Worm (Caenorhabditis elegans) whole organism, L1 larva: Measurements from ENCODE around the gene viro-2.

Experiments used
- ceh-63 ChIP-seq: fragments of 200-800 bp; sonication (Bioruptor generic); optimal IDR thresholded peaks from 2 replicates; lab custom pipeline; 2018; ENCODE audit warnings: mild to moderate bottlenecking, missing genetic modification characterization, missing compliant biosample characterization
- elt-2 ChIP-seq: sonication (generic microtip); optimal IDR thresholded peaks from 2 replicates; lab custom pipeline; 2016; ENCODE audit warnings: missing genetic modification characterization, mild to moderate bottlenecking, inconsistent platforms, missing compliant biosample characterization, missing genetic modification reagents
- ets-5 ChIP-seq: fragments of 200-800 bp; sonication (Bioruptor generic); IDR thresholded peaks from 2 replicates; pipeline ENCODE4 v1.3.6; 2022; ENCODE audit warnings: missing genetic modification characterization, missing compliant biosample characterization
- lsy-2 ChIP-seq, 2 experiments: fragments of 150-350 bp; optimal IDR thresholded peaks; 2 replicates each; lab custom pipeline; 2014; ENCODE audit warnings: missing biosample characterization in 2 of 2, missing genetic modification characterization in 2 of 2
- snpc-4 ChIP-seq: fragments of 150-350 bp; optimal IDR thresholded peaks from 2 replicates; lab custom pipeline; 2014; ENCODE audit warnings: missing biosample characterization, missing genetic modification characterization
- snu-23 ChIP-seq: sonication (generic microtip); optimal IDR thresholded peaks from 2 replicates; lab custom pipeline; 2016; ENCODE audit warnings: missing genetic modification characterization, missing compliant biosample characterization
- ztf-4 ChIP-seq: fragments of 150-350 bp; optimal IDR thresholded peaks from 2 replicates; lab custom pipeline; 2014; ENCODE audit warnings: missing biosample characterization, missing genetic modification characterization

ce11 chrIII:7103940-7104440, 24.7 kb upstream of the viro-2 start, which contains the start of gene cpg-2:
- TF ChIP-seq snpc-4 (tag; lab: Kevin White, UChicago) (no peak), lsy-2 (tag; optimal IDR thresholded peaks at IDR 0.05; lab: Kevin White, UChicago) (no peak), ets-5 (GFP tag; lab: Robert Waterston, UW) (no peak), ztf-4 (tag; lab: Kevin White, UChicago) (no peak), snu-23 (GFP tag; lab: Kevin White, UChicago) (no peak), ceh-63 (GFP tag; lab: Kevin White, UChicago) (no peak), elt-2 (tag; lab: Kevin White, UChicago) (no peak)
